Fruit fly (Drosophila melanogaster) whole organism, wandering third instar larva: ENCODE results near the gene CG15322.
"Not testable (repeated sequence)": the region's sequence is repeated elsewhere in the genome, so short reads cannot be mapped to it uniquely, and the experiment has no call there.

Experiments used
- Abd-B ChIP-seq: fragments of >200 bp; optimal IDR thresholded peaks from 2 replicates; lab custom pipeline; 2017; ENCODE audit warnings: missing biosample characterization, missing genetic modification characterization
- CG9705 ChIP-seq: fragments of 200-800 bp; sonication (Bioruptor generic); optimal IDR thresholded peaks from 2 replicates; lab custom pipeline; 2018; ENCODE audit warnings: missing biosample characterization, mild to moderate bottlenecking, missing genetic modification characterization
- CrebA ChIP-seq: fragments of 200-800 bp; sonication (Bioruptor generic); optimal IDR thresholded peaks from 2 replicates; lab custom pipeline; 2016; ENCODE audit warnings: missing biosample characterization, mild to moderate bottlenecking, missing genetic modification characterization, borderline replicate concordance
- Dif ChIP-seq: fragments of 200-275, 200-300 bp; sonication (Bioruptor generic); optimal IDR thresholded peaks from 2 replicates; lab custom pipeline; 2018; ENCODE audit warnings: missing biosample characterization, missing genetic modification characterization; ENCODE audit not compliant: partially characterized antibody
- Hnf4 ChIP-seq: fragments of 200-800 bp; sonication (Bioruptor generic); optimal IDR thresholded peaks from 2 replicates; lab custom pipeline; 2016; ENCODE audit warnings: missing biosample characterization, mild to moderate bottlenecking, missing genetic modification characterization
- Hr78 ChIP-seq: fragments of >200 bp; optimal IDR thresholded peaks from 2 replicates; lab custom pipeline; 2017; ENCODE audit warnings: missing biosample characterization, missing genetic modification characterization
- OdsH ChIP-seq: fragments of 200-800 bp; sonication (Bioruptor generic); optimal IDR thresholded peaks from 2 replicates; lab custom pipeline; 2016; ENCODE audit warnings: missing biosample characterization, mild to moderate bottlenecking, missing genetic modification characterization
- dsf ChIP-seq: sonication (Bioruptor generic); optimal IDR thresholded peaks from 2 replicates; lab custom pipeline; 2016; ENCODE audit warnings: missing biosample characterization, missing genetic modification characterization, borderline replicate concordance
- foxo ChIP-seq, 2 experiments: fragments of 200-800 bp; sonication (Bioruptor generic); optimal IDR thresholded peaks; 2 replicates in 1 of 2; 3 replicates in 1 of 2; lab custom pipeline; 2016 to 2017; ENCODE audit warnings: missing biosample characterization in 2 of 2, missing genetic modification characterization in 2 of 2
- h ChIP-seq: fragments of 200-800 bp; sonication (Bioruptor generic); optimal IDR thresholded peaks from 3 replicates; lab custom pipeline; 2016; ENCODE audit warnings: missing biosample characterization, mild to moderate bottlenecking, missing genetic modification characterization
- lola ChIP-seq: fragments of >200 bp; optimal IDR thresholded peaks from 2 replicates; lab custom pipeline; 2017; ENCODE audit warnings: missing biosample characterization, missing genetic modification characterization
- usp ChIP-seq: fragments of >200 bp; optimal IDR thresholded peaks from 2 replicates; lab custom pipeline; 2017; ENCODE audit warnings: missing biosample characterization, missing genetic modification characterization
- woc ChIP-seq: sonication (Bioruptor generic); optimal IDR thresholded peaks from 2 replicates; lab custom pipeline; 2016; ENCODE audit warnings: missing biosample characterization, mild to moderate bottlenecking, missing genetic modification characterization

DNA sequence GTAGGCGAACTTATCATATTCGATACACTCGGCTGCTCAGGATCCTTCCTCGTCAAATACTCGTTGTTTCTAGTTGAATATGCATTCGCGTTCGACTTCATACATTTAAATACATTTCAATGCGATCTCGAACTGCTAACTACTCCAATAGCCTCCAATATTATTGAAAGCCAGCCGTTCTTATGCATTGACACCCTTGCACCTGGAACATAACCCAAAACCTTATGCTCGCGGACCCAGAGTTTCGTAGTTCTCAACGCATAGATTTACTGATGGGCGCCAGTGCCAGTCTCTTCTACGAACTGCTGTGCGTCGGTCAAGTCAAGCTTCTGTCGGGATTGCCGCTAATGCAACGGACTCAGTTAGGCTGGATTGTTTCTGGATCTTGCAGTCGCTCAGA lies 37.0 kb upstream of the CG15322 start, which contains the start of gene CG42581:
- TF ChIP-seq Hr78 (GFP tag; lab: Kevin White, UChicago); OdsH (GFP tag; lab: Kevin White, UChicago); h; CG9705; Abd-B (GFP tag; lab: Kevin White, UChicago); Hnf4; lola; Dif (GFP tag; lab: Kevin White, UChicago); dsf (GFP tag; lab: Kevin White, UChicago); usp (GFP tag; lab: Kevin White, UChicago); woc (GFP tag; lab: Kevin White, UChicago); CrebA (GFP tag; lab: Kevin White, UChicago); foxo (GFP tag; optimal IDR thresholded peaks at IDR 0.05; lab: Kevin White, UChicago): not testable (repeated sequence)
